Worm (Caenorhabditis elegans) whole organism, L4 larva: ENCODE data around the gene btb-19.
A peak's percentile ranks its signal among the peaks of the same experiment; 100 is the strongest.

Experiments used
- F37D6.2 ChIP-seq: sonication (generic microtip); optimal IDR thresholded peaks from 2 replicates; lab custom pipeline; 2016; ENCODE audit warnings: mild to moderate bottlenecking, missing genetic modification characterization, missing compliant biosample characterization
- T26A8.4 ChIP-seq: fragments of 200-800 bp; sonication (Bioruptor generic); IDR thresholded peaks from 2 replicates; pipeline ENCODE4 v1.3.6; 2022; ENCODE audit warnings: missing genetic modification characterization, missing compliant biosample characterization
- Y105C5A.15 ChIP-seq: fragments of 200-800 bp; sonication (Bioruptor generic); IDR thresholded peaks from 2 replicates; pipeline ENCODE4 v1.3.6; 2022; ENCODE audit warnings: missing genetic modification characterization, missing compliant biosample characterization
- Y5F2A.4 ChIP-seq: fragments of 200-800 bp; sonication (Bioruptor generic); optimal IDR thresholded peaks from 2 replicates; lab custom pipeline; 2018; ENCODE audit warnings: mild to moderate bottlenecking, missing genetic modification characterization, missing compliant biosample characterization
- ZK337.2 ChIP-seq: fragments of 200-800 bp; sonication (Bioruptor generic); IDR thresholded peaks from 2 replicates; pipeline ENCODE4 v1.3.6; 2022; ENCODE audit warnings: missing genetic modification reagents, missing genetic modification characterization, missing compliant biosample characterization
- ZK546.5 ChIP-seq, 2 experiments: sonication (generic microtip); optimal IDR thresholded peaks; 2 replicates each; lab custom pipeline; 2017; ENCODE audit warnings: missing biosample characterization in 2 of 2, missing genetic modification characterization in 2 of 2
- aha-1 ChIP-seq: fragments of 150-350 bp; peaks from one replicate; lab custom pipeline; 2014; ENCODE audit warnings: missing biosample characterization, missing genetic modification characterization
- arid-1 ChIP-seq: fragments of 200-800 bp; sonication (Bioruptor generic); conservative IDR thresholded peaks from 2 replicates; pipeline ENCODE4 v1.3.6; 2022; ENCODE audit warnings: missing genetic modification reagents, missing genetic modification characterization, missing compliant biosample characterization
- ceh-32 ChIP-seq: sonication (generic microtip); optimal IDR thresholded peaks from 2 replicates; lab custom pipeline; 2016; ENCODE audit warnings: mild to moderate bottlenecking, missing genetic modification characterization, missing compliant biosample characterization; ENCODE audit not compliant: poor library complexity
- ceh-44 ChIP-seq: fragments of 200-800 bp; sonication (Bioruptor generic); IDR thresholded peaks from 2 replicates; pipeline ENCODE4 v1.3.6; 2022; ENCODE audit warnings: missing genetic modification reagents, missing genetic modification characterization, missing compliant biosample characterization
- ctbp-1 ChIP-seq: fragments of 200-800 bp; sonication (Bioruptor generic); IDR thresholded peaks from 2 replicates; pipeline ENCODE4 v1.3.6; 2022; ENCODE audit warnings: missing genetic modification reagents, missing genetic modification characterization, missing compliant biosample characterization
- dmd-9 ChIP-seq: fragments of 200-800 bp; sonication (Bioruptor generic); IDR thresholded peaks from 2 replicates; pipeline ENCODE4 v1.3.6; 2022; ENCODE audit warnings: missing genetic modification reagents, missing genetic modification characterization, missing compliant biosample characterization
- duxl-1 ChIP-seq: sonication (generic microtip); optimal IDR thresholded peaks from 2 replicates; lab custom pipeline; 2016; ENCODE audit warnings: mild to moderate bottlenecking, missing genetic modification characterization, moderate library complexity, missing compliant biosample characterization; ENCODE audit not compliant: poor library complexity
- dve-1 ChIP-seq: sonication (generic microtip); optimal IDR thresholded peaks from 2 replicates; lab custom pipeline; 2017; ENCODE audit warnings: antibody characterized with exemption, mild to moderate bottlenecking, missing genetic modification characterization, missing compliant biosample characterization; ENCODE audit not compliant: insufficient read depth
- egl-43 ChIP-seq: fragments of 200-800 bp; sonication (Bioruptor generic); IDR thresholded peaks from 2 replicates; pipeline ENCODE4 v1.3.6; 2022; ENCODE audit warnings: missing genetic modification reagents, missing genetic modification characterization, missing compliant biosample characterization
- fkh-10 ChIP-seq: fragments of 150-350 bp; optimal IDR thresholded peaks from 2 replicates; lab custom pipeline; 2014; ENCODE audit warnings: missing biosample characterization, missing genetic modification reagents, missing genetic modification characterization
- gei-8 ChIP-seq: fragments of 200-800 bp; sonication (Bioruptor generic); optimal IDR thresholded peaks from 2 replicates; lab custom pipeline; 2018; ENCODE audit warnings: mild to moderate bottlenecking, missing genetic modification characterization, missing compliant biosample characterization
- hif-1 ChIP-seq, 2 experiments: sonication (generic microtip); optimal IDR thresholded peaks; 2 replicates each; lab custom pipeline; 2016 to 2017; ENCODE audit warnings: missing compliant biosample characterization in 2 of 2, missing genetic modification characterization in 2 of 2, missing genetic modification reagents in 2 of 2, missing genotype in 2 of 2, mild to moderate bottlenecking in 1 of 2
- hlh-11 ChIP-seq: fragments of 200-800 bp; sonication (Bioruptor generic); optimal IDR thresholded peaks from 2 replicates; lab custom pipeline; 2018; ENCODE audit warnings: mild to moderate bottlenecking, missing genetic modification characterization, missing compliant biosample characterization
- hmg-1.1 ChIP-seq: fragments of 200-800 bp; sonication (Bioruptor generic); IDR thresholded peaks from 2 replicates; pipeline ENCODE4 v1.3.6; 2022; ENCODE audit warnings: missing genetic modification reagents, missing genetic modification characterization, missing compliant biosample characterization
- jun-1 ChIP-seq: fragments of 150-350 bp; optimal IDR thresholded peaks from 2 replicates; lab custom pipeline; 2014; ENCODE audit warnings: missing biosample characterization, missing genetic modification reagents, missing genetic modification characterization
- lim-7 ChIP-seq: fragments of 200-800 bp; sonication (Bioruptor generic); IDR thresholded peaks from 2 replicates; pipeline ENCODE4 v1.3.6; 2022; ENCODE audit warnings: missing genetic modification characterization, missing compliant biosample characterization
- lin-1 ChIP-seq: fragments of 200-800 bp; sonication (Bioruptor generic); IDR thresholded peaks from 2 replicates; pipeline ENCODE4 v1.3.6; 2022; ENCODE audit warnings: missing genetic modification reagents, missing genetic modification characterization, missing compliant biosample characterization
- lin-13 ChIP-seq: fragments of 150-350 bp; optimal IDR thresholded peaks from 2 replicates; lab custom pipeline; 2014; ENCODE audit warnings: missing biosample characterization, missing genetic modification reagents, missing genetic modification characterization
- lin-38 ChIP-seq: fragments of 200-800 bp; sonication (Bioruptor generic); IDR thresholded peaks from 2 replicates; pipeline ENCODE4 v1.3.6; 2022; ENCODE audit warnings: missing genetic modification reagents, missing genetic modification characterization, missing compliant biosample characterization
- lsy-2 ChIP-seq, 2 experiments: fragments of 150-350 bp in 1 of 2; sonication (generic microtip) in 1 of 2; optimal IDR thresholded peaks; 2 replicates each; lab custom pipeline; 2014 to 2017; ENCODE audit warnings: missing biosample characterization in 2 of 2, missing genetic modification characterization in 2 of 2
- madf-5 ChIP-seq, 2 experiments: fragments of 200-800 bp; sonication (Bioruptor generic); IDR thresholded peaks; 2 replicates each; pipeline ENCODE4 v1.3.6; 2022; ENCODE audit warnings: missing compliant biosample characterization in 2 of 2, missing genetic modification characterization in 2 of 2
- mdl-1 ChIP-seq, 2 experiments: fragments of 150-350 bp in 1 of 2; sonication (generic microtip) in 1 of 2; optimal IDR thresholded peaks; 2 replicates each; lab custom pipeline; 2014 to 2017; ENCODE audit warnings: missing biosample characterization in 2 of 2, missing genetic modification characterization in 2 of 2
- mdt-29 ChIP-seq: fragments of 200-800 bp; sonication (Bioruptor generic); IDR thresholded peaks from 2 replicates; pipeline ENCODE4 v1.3.6; 2022; ENCODE audit warnings: missing genetic modification reagents, missing genetic modification characterization, missing compliant biosample characterization
- mep-1 ChIP-seq: fragments of 150-350 bp; sonication (generic microtip); optimal IDR thresholded peaks from 3 replicates; lab custom pipeline; 2014; ENCODE audit warnings: missing biosample characterization, missing genetic modification characterization
- mes-2 ChIP-seq: sonication (generic microtip); optimal IDR thresholded peaks from 2 replicates; lab custom pipeline; 2016; ENCODE audit warnings: missing genotype, mild to moderate bottlenecking, missing genetic modification characterization, missing compliant biosample characterization; ENCODE audit not compliant: poor library complexity, severe bottlenecking
- mxl-2 ChIP-seq: fragments of 200-800 bp; sonication (Bioruptor generic); conservative IDR thresholded peaks from 2 replicates; pipeline ENCODE4 v1.3.6; 2022; ENCODE audit warnings: missing genetic modification reagents, missing genetic modification characterization, missing compliant biosample characterization
- nhr-10 ChIP-seq: fragments of 150-350 bp; optimal IDR thresholded peaks from 2 replicates; lab custom pipeline; 2014; ENCODE audit warnings: missing biosample characterization, missing genetic modification characterization
- nhr-102 ChIP-seq: sonication (generic microtip); optimal IDR thresholded peaks from 2 replicates; lab custom pipeline; 2016; ENCODE audit warnings: mild to moderate bottlenecking, missing genetic modification characterization, moderate library complexity, missing compliant biosample characterization
- nhr-11 ChIP-seq: fragments of 150-350 bp; optimal IDR thresholded peaks from 2 replicates; lab custom pipeline; 2014; ENCODE audit warnings: missing biosample characterization, missing genetic modification characterization
- nhr-237 ChIP-seq: sonication (generic microtip); optimal IDR thresholded peaks from 2 replicates; lab custom pipeline; 2017; ENCODE audit warnings: missing biosample characterization, missing genetic modification characterization
- nhr-77 ChIP-seq: fragments of 150-350 bp; optimal IDR thresholded peaks from 2 replicates; lab custom pipeline; 2014; ENCODE audit warnings: missing biosample characterization, missing genetic modification characterization
- php-3 ChIP-seq: fragments of 200-800 bp; sonication (Bioruptor generic); IDR thresholded peaks from 2 replicates; pipeline ENCODE4 v1.3.6; 2022; ENCODE audit warnings: missing genetic modification reagents, missing genetic modification characterization, missing compliant biosample characterization
- rbr-2 ChIP-seq: sonication (generic microtip); optimal IDR thresholded peaks from 2 replicates; lab custom pipeline; 2016; ENCODE audit warnings: missing genotype, missing genetic modification characterization, missing compliant biosample characterization
- saeg-2 ChIP-seq: fragments of 200-800 bp; sonication (Bioruptor generic); IDR thresholded peaks from 2 replicates; pipeline ENCODE4 v1.3.6; 2022; ENCODE audit warnings: missing genetic modification reagents, missing genetic modification characterization, missing compliant biosample characterization
- sdz-12 ChIP-seq: fragments of 200-800 bp; sonication (Bioruptor generic); optimal IDR thresholded peaks from 2 replicates; lab custom pipeline; 2018; ENCODE audit warnings: mild to moderate bottlenecking, missing genetic modification characterization, missing compliant biosample characterization
- snpc-1.2 ChIP-seq: fragments of 200-800 bp; sonication (Bioruptor generic); IDR thresholded peaks from 2 replicates; pipeline ENCODE4 v1.3.6; 2022; ENCODE audit warnings: missing genetic modification reagents, missing genetic modification characterization, missing compliant biosample characterization
- tag-97 ChIP-seq: fragments of 200-800 bp; sonication (Bioruptor generic); IDR thresholded peaks from 2 replicates; pipeline ENCODE4 v1.3.6; 2022; ENCODE audit warnings: missing genetic modification characterization, missing compliant biosample characterization
- unc-130 ChIP-seq: sonication (generic microtip); optimal IDR thresholded peaks from 2 replicates; lab custom pipeline; 2016; ENCODE audit warnings: missing genetic modification reagents, missing genetic modification characterization, missing compliant biosample characterization
- zfp-3 ChIP-seq: fragments of 200-800 bp; sonication (Bioruptor generic); conservative IDR thresholded peaks from 2 replicates; pipeline ENCODE4 v1.3.6; 2022; ENCODE audit warnings: missing genetic modification reagents, missing genetic modification characterization, missing compliant biosample characterization

btb-19 gene

DNA sequence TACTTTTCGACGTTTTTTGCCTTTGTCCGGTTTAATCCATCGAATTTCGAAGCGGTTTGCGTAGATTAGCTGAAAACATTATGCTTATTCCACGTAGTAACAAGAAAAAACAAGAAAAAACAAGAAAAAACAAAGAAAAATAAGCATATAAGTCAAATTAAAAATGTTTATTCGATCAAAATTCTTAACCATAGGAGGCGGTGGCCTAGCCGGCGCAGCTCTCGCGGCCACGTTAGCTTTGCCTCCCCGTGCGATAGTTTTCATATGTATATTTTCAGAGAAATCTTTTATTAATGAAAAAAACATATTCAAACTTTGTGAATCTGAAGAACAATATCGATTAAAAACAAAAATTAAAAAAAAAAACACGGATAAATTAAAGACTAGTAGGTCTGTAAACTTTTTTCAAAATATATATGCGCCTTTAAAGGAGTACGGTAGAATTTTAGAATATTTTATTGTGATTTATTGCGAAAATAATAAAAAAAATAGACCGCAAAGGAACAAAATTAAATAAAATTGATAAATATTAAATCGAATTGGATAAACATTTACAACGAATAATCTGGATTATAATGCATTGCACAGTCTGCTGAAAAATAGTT, 41.9 kb upstream of the btb-19 start:
- TF ChIP-seq mes-2 (tag; lab: Kevin White, UChicago) (peak; percentile 71), hmg-1.1 (GFP tag; lab: Robert Waterston, UW) (0 out of 2 replicates have a peak, but pooled peaks have one; percentile 44), nhr-77 (peak; percentile 32), lin-38 (GFP tag; lab: Robert Waterston, UW) (peak; percentile 48), madf-5 (GFP tag; IDR thresholded peaks at IDR 0.05; lab: Robert Waterston, UW) (peak in 1 of 2 experiments; percentile 43; a peak in 1 of 4 replicates), unc-130 (GFP tag; lab: Kevin White, UChicago) (peak; percentile 12), hif-1 (tag; optimal IDR thresholded peaks at IDR 0.05; lab: Kevin White, UChicago) (peak in 1 of 2 experiments; percentile 32), ZK337.2 (GFP tag; lab: Robert Waterston, UW) (peak; percentile 69; the same call in 1 of the 2 replicates), lsy-2 (tag; optimal IDR thresholded peaks at IDR 0.05; lab: Kevin White, UChicago) (peak; percentile 15 to 94)

DNA sequence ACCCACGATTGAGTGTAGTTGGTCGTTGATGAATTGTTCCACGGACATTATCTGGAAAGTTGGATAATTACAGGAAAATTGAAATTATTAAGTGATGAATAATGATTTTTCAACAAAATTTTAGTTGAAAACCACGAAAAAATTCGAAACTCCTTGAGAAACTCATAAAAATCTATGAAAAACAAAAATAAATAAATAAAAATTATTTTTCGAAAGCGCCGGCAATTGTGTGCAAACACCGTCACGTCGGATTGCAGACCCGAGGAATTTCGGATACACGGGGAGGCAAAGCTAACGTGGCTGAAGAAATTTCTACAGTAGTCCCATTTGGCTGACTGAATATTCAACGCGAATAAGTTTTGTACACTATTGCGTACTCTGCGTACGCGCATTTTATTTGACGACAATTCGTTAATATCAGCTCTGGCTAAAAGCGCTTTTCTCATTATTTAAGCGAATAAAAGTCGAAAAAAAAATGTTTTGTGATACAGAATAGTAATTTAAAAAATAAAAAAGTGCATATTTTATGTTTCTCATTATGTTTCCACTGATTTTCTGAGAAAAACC, 39.7 kb upstream of the btb-19 start, which contains the start of gene mog-4:
Gene mog-4 (minus strand): TSS at position 51 of the 567 bp plus-strand sequence.
- TF ChIP-seq fkh-10 (GFP tag; lab: Kevin White, UChicago) (peak; percentile 75), zfp-3 (peak; percentile 100), hlh-11 (tag; lab: Kevin White, UChicago) (peak; percentile 95), tag-97 (peak; percentile 100), saeg-2 (GFP tag; lab: Robert Waterston, UW) (peak; percentile 98), hif-1 (tag; optimal IDR thresholded peaks at IDR 0.05; lab: Kevin White, UChicago) (peak; percentile 76 to 96), T26A8.4 (GFP tag; lab: Robert Waterston, UW) (peak; percentile 99), dve-1 (tag; lab: Kevin White, UChicago) (peak; percentile 94), ZK546.5 (tag; optimal IDR thresholded peaks at IDR 0.05; lab: Kevin White, UChicago) (peak in 1 of 2 experiments; percentile 63), ctbp-1 (GFP tag; lab: Robert Waterston, UW) (peak; percentile 99), php-3 (GFP tag; lab: Robert Waterston, UW) (peak; percentile 99), Y5F2A.4 (peak; percentile 64), ceh-32 (peak; percentile 57), sdz-12 (GFP tag; lab: Kevin White, UChicago) (peak; percentile 73), mdl-1 (tag; optimal IDR thresholded peaks at IDR 0.05; lab: Kevin White, UChicago) (peak in 1 of 2 experiments; percentile 83), lim-7 (GFP tag; lab: Robert Waterston, UW) (peak; percentile 82), lin-1 (GFP tag; lab: Robert Waterston, UW) (peak; percentile 98), dmd-9 (GFP tag; lab: Robert Waterston, UW) (peak; percentile 100), snpc-1.2 (GFP tag; lab: Robert Waterston, UW) (peak; percentile 91), mdt-29 (GFP tag; lab: Robert Waterston, UW) (peak; percentile 99), rbr-2 (peak; percentile 98), egl-43 (peak; percentile 98), nhr-10 (tag; lab: Kevin White, UChicago) (peak; percentile 62), F37D6.2 (peak; percentile 92), ZK337.2 (GFP tag; lab: Robert Waterston, UW) (peak; percentile 100), nhr-102 (peak; percentile 95), lin-13 (GFP tag; lab: Kevin White, UChicago) (peak; percentile 62), ceh-44 (GFP tag; lab: Robert Waterston, UW) (peak; percentile 99), unc-130 (GFP tag; lab: Kevin White, UChicago) (peak; percentile 98), madf-5 (GFP tag; IDR thresholded peaks at IDR 0.05; lab: Robert Waterston, UW) (peak; percentile 99 to 100), jun-1 (tag; lab: Kevin White, UChicago) (peak; percentile 40), hmg-1.1 (GFP tag; lab: Robert Waterston, UW) (peak; percentile 100), arid-1 (GFP tag; lab: Robert Waterston, UW) (peak; percentile 98), aha-1 (peak; percentile 84), nhr-11 (tag; lab: Kevin White, UChicago) (peak; percentile 79), duxl-1 (tag; lab: Kevin White, UChicago) (peak; percentile 92), nhr-237 (tag; lab: Kevin White, UChicago) (peak; percentile 54), mes-2 (tag; lab: Kevin White, UChicago) (peak; percentile 98), Y105C5A.15 (peak; percentile 89), mep-1 (tag; lab: Kevin White, UChicago) (peak; percentile 90), gei-8 (peak; percentile 41), mxl-2 (GFP tag; lab: Robert Waterston, UW) (peak; percentile 94)
